Fruit fly (Drosophila melanogaster) whole organism, embryonic: ENCODE data around the gene Hr83.

ENCODE experiments used
- CG12659 ChIP-seq: fragments of 200-800 bp; sonication (Bioruptor generic); optimal IDR thresholded peaks from 3 replicates; lab custom pipeline; 2017; ENCODE audit warnings: mild to moderate bottlenecking, missing biosample characterization, missing genetic modification reagents, missing genetic modification characterization
- CG13424 ChIP-seq: fragments of 200-800 bp; sonication (Bioruptor generic); optimal IDR thresholded peaks from 2 replicates; lab custom pipeline; 2019; ENCODE audit warnings: missing biosample characterization, mild to moderate bottlenecking, missing genetic modification characterization, moderate library complexity
- CG13624 ChIP-seq: fragments of 200-800 bp; sonication (Bioruptor generic); optimal IDR thresholded peaks from 2 replicates; lab custom pipeline; 2016; ENCODE audit warnings: missing biosample characterization, missing genetic modification characterization
- CG16813 ChIP-seq: fragments of 200-800 bp; sonication (Bioruptor generic); IDR thresholded peaks from 3 replicates; pipeline ENCODE4 v1.3.6; 2022; ENCODE audit warnings: missing biosample characterization, missing genetic modification characterization; ENCODE audit not compliant: partially characterized antibody
- CG17186 ChIP-seq: fragments of 200-800 bp; sonication (Bioruptor generic); optimal IDR thresholded peaks from 3 replicates; lab custom pipeline; 2017; ENCODE audit warnings: missing biosample characterization, missing genetic modification reagents, missing genetic modification characterization
- CG17328 ChIP-seq: fragments of 200-800 bp; sonication (Bioruptor generic); IDR thresholded peaks from 2 replicates; pipeline ENCODE4 v1.3.6; 2022; ENCODE audit warnings: missing biosample characterization, missing genetic modification characterization
- CG17361 ChIP-seq: fragments of 200-800 bp; sonication (Bioruptor generic); IDR thresholded peaks from 3 replicates; pipeline ENCODE4 v1.3.6; 2022; ENCODE audit warnings: missing biosample characterization, missing genetic modification characterization
- CG17829 ChIP-seq: fragments of 200-800 bp; optimal IDR thresholded peaks from 2 replicates; lab custom pipeline; 2019; ENCODE audit warnings: missing biosample characterization, mild to moderate bottlenecking, missing genetic modification characterization, moderate library complexity
- CG18262 ChIP-seq: fragments of 200-800 bp; optimal IDR thresholded peaks from 3 replicates; lab custom pipeline; 2019; ENCODE audit warnings: missing biosample characterization, mild to moderate bottlenecking, missing genetic modification characterization, moderate library complexity
- CG2199 ChIP-seq: fragments of 200-800 bp; sonication (Bioruptor generic); IDR thresholded peaks from 3 replicates; pipeline ENCODE4 v1.3.6; 2022; ENCODE audit warnings: missing biosample characterization, missing genetic modification characterization
- CG2889 ChIP-seq: fragments of 200-800 bp; sonication (Bioruptor generic); IDR thresholded peaks from 3 replicates; pipeline ENCODE4 v1.3.6; 2022; ENCODE audit warnings: missing biosample characterization, missing genetic modification characterization
- CG33213 ChIP-seq: fragments of 200-800 bp; sonication (Bioruptor generic); optimal IDR thresholded peaks from 3 replicates; lab custom pipeline; 2016; ENCODE audit warnings: missing biosample characterization, missing genetic modification characterization
- CG34224 ChIP-seq: fragments of 200-800 bp; sonication (Bioruptor generic); IDR thresholded peaks from 3 replicates; pipeline ENCODE4 v1.3.6; 2022; ENCODE audit warnings: missing biosample characterization, missing genetic modification characterization; ENCODE audit not compliant: partially characterized antibody
- CG3847 ChIP-seq: fragments of 200-800 bp; sonication (Bioruptor generic); IDR thresholded peaks from 2 replicates; pipeline ENCODE4 v1.3.6; 2022; ENCODE audit warnings: missing biosample characterization, missing genetic modification characterization
- CG4282 ChIP-seq: fragments of 200-800 bp; sonication (Bioruptor generic); optimal IDR thresholded peaks from 2 replicates; lab custom pipeline; 2016; ENCODE audit warnings: missing biosample characterization, missing genetic modification characterization
- CG43689 ChIP-seq: fragments of 200-800 bp; sonication (Bioruptor generic); IDR thresholded peaks from 2 replicates; pipeline ENCODE4 v1.3.6; 2022; ENCODE audit warnings: missing biosample characterization, missing genetic modification characterization
- CG8089 ChIP-seq: fragments of 200-800 bp; sonication (Bioruptor generic); optimal IDR thresholded peaks from 3 replicates; lab custom pipeline; 2016; ENCODE audit warnings: missing biosample characterization, missing genetic modification characterization
- CG8290 ChIP-seq, 3 experiments: fragments of 200-800 bp; sonication (Bioruptor generic); optimal IDR thresholded peaks; 2 replicates each; lab custom pipeline; 2016 to 2019; ENCODE audit warnings: missing biosample characterization in 3 of 3, missing genetic modification characterization in 3 of 3, mild to moderate bottlenecking in 2 of 3, moderate library complexity in 1 of 3
- CG9817 ChIP-seq: fragments of 200-800 bp; sonication (Bioruptor generic); optimal IDR thresholded peaks from 2 replicates; lab custom pipeline; 2018; ENCODE audit warnings: missing biosample characterization, mild to moderate bottlenecking, missing genetic modification characterization, moderate library complexity
- CTCF ChIP-seq: fragments of 200-800 bp; sonication (Bioruptor generic); optimal IDR thresholded peaks from 2 replicates; lab custom pipeline; 2017; ENCODE audit warnings: missing biosample characterization, mild to moderate bottlenecking, missing genetic modification characterization, moderate library complexity
- CoRest ChIP-seq: fragments of 200-800 bp; sonication (Bioruptor generic); optimal IDR thresholded peaks from 3 replicates; lab custom pipeline; 2018; ENCODE audit warnings: missing biosample characterization, mild to moderate bottlenecking, missing genetic modification characterization, moderate library complexity
- CrebB ChIP-seq: fragments of 200-800 bp; sonication (Bioruptor generic); optimal IDR thresholded peaks from 3 replicates; lab custom pipeline; 2018; ENCODE audit warnings: missing biosample characterization, mild to moderate bottlenecking, missing genetic modification characterization
- Doc2 ChIP-seq: fragments of 200-800 bp; sonication (Bioruptor generic); IDR thresholded peaks from 2 replicates; pipeline ENCODE4 v1.3.6; 2022; ENCODE audit warnings: missing biosample characterization, missing genetic modification characterization
- ERR ChIP-seq: fragments of 200-800 bp; sonication (Bioruptor generic); optimal IDR thresholded peaks from 2 replicates; lab custom pipeline; 2016; ENCODE audit warnings: missing biosample characterization, missing genetic modification characterization
- Ets97D ChIP-seq: fragments of 200-800 bp; sonication (Bioruptor generic); optimal IDR thresholded peaks from 3 replicates; lab custom pipeline; 2016; ENCODE audit warnings: missing biosample characterization, missing genetic modification characterization
- Hmr ChIP-seq: fragments of 200-800 bp; sonication (Bioruptor generic); optimal IDR thresholded peaks from 3 replicates; lab custom pipeline; 2017; ENCODE audit warnings: mild to moderate bottlenecking, missing biosample characterization, missing genetic modification reagents, missing genetic modification characterization
- MBD-R2 ChIP-seq: fragments of 200-800 bp; sonication (Bioruptor generic); IDR thresholded peaks from 2 replicates; pipeline ENCODE4 v1.3.6; 2022; ENCODE audit warnings: missing biosample characterization, missing genetic modification characterization
- PHDP ChIP-seq: fragments of 200-800 bp; sonication (Bioruptor generic); optimal IDR thresholded peaks from 3 replicates; lab custom pipeline; 2018; ENCODE audit warnings: missing biosample characterization, mild to moderate bottlenecking, missing genetic modification characterization, moderate library complexity
- Ssrp ChIP-seq: fragments of 200-800 bp; sonication (Bioruptor generic); optimal IDR thresholded peaks from 2 replicates; lab custom pipeline; 2018; ENCODE audit warnings: missing biosample characterization, mild to moderate bottlenecking, missing genetic modification characterization, moderate library complexity
- Stat92E ChIP-seq, 3 experiments: fragments of >200 bp in 2 of 3; fragments of 200-800 bp in 1 of 3; sonication (Bioruptor generic) in 1 of 3; optimal IDR thresholded peaks; 2 replicates each; lab custom pipeline; 2017 to 2019; ENCODE audit warnings: missing biosample characterization in 3 of 3, missing genetic modification characterization in 3 of 3, mild to moderate bottlenecking in 1 of 3, moderate library complexity in 1 of 3
- ato ChIP-seq: fragments of 200-800 bp; sonication (Bioruptor generic); IDR thresholded peaks from 2 replicates; pipeline ENCODE4 v1.3.6; 2022; ENCODE audit warnings: missing biosample characterization, missing genetic modification characterization; ENCODE audit not compliant: partially characterized antibody
- br ChIP-seq: fragments of >200 bp; optimal IDR thresholded peaks from 2 replicates; lab custom pipeline; 2017
- cwo ChIP-seq: fragments of 200-800 bp; sonication (Bioruptor generic); optimal IDR thresholded peaks from 3 replicates; lab custom pipeline; 2017; ENCODE audit warnings: missing biosample characterization, missing genetic modification characterization, mild to moderate bottlenecking, moderate library complexity, missing genetic modification reagents
- dm ChIP-seq: fragments of 200-800 bp; sonication (Bioruptor generic); optimal IDR thresholded peaks from 3 replicates; lab custom pipeline; 2016; ENCODE audit warnings: missing biosample characterization, missing genetic modification characterization
- esg ChIP-seq: fragments of 200-800 bp; sonication (Bioruptor generic); conservative IDR thresholded peaks from 2 replicates; pipeline ENCODE4 v1.3.6; 2022; ENCODE audit warnings: missing biosample characterization, missing genetic modification characterization
- ewg ChIP-seq: fragments of 200-800 bp; sonication (Bioruptor generic); optimal IDR thresholded peaks from 3 replicates; lab custom pipeline; 2017; ENCODE audit warnings: mild to moderate bottlenecking, missing biosample characterization, missing genetic modification reagents, missing genetic modification characterization
- gt ChIP-seq: fragments of 200-800 bp; sonication (Bioruptor generic); IDR thresholded peaks from 2 replicates; pipeline ENCODE4 v1.3.6; 2022; ENCODE audit warnings: missing biosample characterization, missing genetic modification characterization
- h ChIP-seq: fragments of >200 bp; optimal IDR thresholded peaks from 2 replicates; lab custom pipeline; 2017
- ham ChIP-seq: fragments of 200-800 bp; sonication (Bioruptor generic); IDR thresholded peaks from 2 replicates; pipeline ENCODE4 v1.3.6; 2022; ENCODE audit warnings: missing biosample characterization, missing genetic modification characterization
- hb ChIP-seq: fragments of 200-800 bp; sonication (Bioruptor generic); IDR thresholded peaks from 3 replicates; pipeline ENCODE4 v1.3.6; 2022; ENCODE audit warnings: missing biosample characterization, missing genetic modification characterization; ENCODE audit not compliant: partially characterized antibody
- lbe ChIP-seq: fragments of 200-800 bp; sonication (Bioruptor generic); optimal IDR thresholded peaks from 2 replicates; lab custom pipeline; 2016; ENCODE audit warnings: missing biosample characterization, mild to moderate bottlenecking, missing genetic modification characterization
- lola ChIP-seq, 3 experiments: fragments of >200 bp in 2 of 3; fragments of 200-800 bp in 1 of 3; sonication (Bioruptor generic) in 1 of 3; optimal IDR thresholded peaks; 2 replicates each; lab custom pipeline; 2017 to 2019; ENCODE audit warnings: missing biosample characterization in 3 of 3, missing genetic modification characterization in 3 of 3, mild to moderate bottlenecking in 1 of 3, moderate library complexity in 1 of 3
- nerfin-2 ChIP-seq: fragments of 200-800 bp; sonication (Bioruptor generic); IDR thresholded peaks from 2 replicates; pipeline ENCODE4 v1.3.6; 2022; ENCODE audit warnings: missing biosample characterization, missing genetic modification characterization; ENCODE audit not compliant: partially characterized antibody
- pan ChIP-seq, 4 experiments: fragments of >200 bp in 3 of 4; fragments of 200-800 bp in 1 of 4; sonication (Bioruptor generic) in 1 of 4; optimal IDR thresholded peaks in 3 of 4; IDR thresholded peaks in 1 of 4; 2 replicates each; pipeline versions ENCODE4 v1.3.6 to Lab custom; 2017 to 2022; ENCODE audit warnings: missing biosample characterization in 2 of 4, missing genetic modification characterization in 2 of 4, mixed read lengths in 1 of 4
- phol ChIP-seq: fragments of 200-800 bp; sonication (Bioruptor generic); optimal IDR thresholded peaks from 3 replicates; lab custom pipeline; 2018; ENCODE audit warnings: missing biosample characterization, mild to moderate bottlenecking, missing genetic modification characterization, moderate library complexity
- slbo ChIP-seq: fragments of 200-800 bp; sonication (Bioruptor generic); IDR thresholded peaks from 2 replicates; pipeline ENCODE4 v1.3.6; 2022; ENCODE audit warnings: missing biosample characterization, missing genetic modification characterization
- sug ChIP-seq: fragments of 200-800 bp; optimal IDR thresholded peaks from 2 replicates; lab custom pipeline; 2019; ENCODE audit warnings: missing biosample characterization, mild to moderate bottlenecking, missing genetic modification characterization, moderate library complexity
- tll ChIP-seq, 2 experiments: fragments of 200-800 bp in 1 of 2; fragments of >200 bp in 1 of 2; sonication (Bioruptor generic) in 1 of 2; optimal IDR thresholded peaks; 2 replicates each; lab custom pipeline; 2017 to 2019; ENCODE audit warnings: missing biosample characterization in 2 of 2, missing genetic modification characterization in 2 of 2, mild to moderate bottlenecking in 1 of 2, moderate library complexity in 1 of 2
- yki ChIP-seq: fragments of >200 bp; optimal IDR thresholded peaks from 3 replicates; lab custom pipeline; 2018
- zfh1 ChIP-seq: fragments of 200-800 bp; sonication (Bioruptor generic); IDR thresholded peaks from 3 replicates; pipeline ENCODE4 v1.3.6; 2022; ENCODE audit warnings: missing biosample characterization, missing genetic modification characterization

Hr83 gene

dm6 chr3R:6345814-6346213, 3.2 kb upstream of the Hr83 start, which contains the start of the genes SmD2 and CG18048 (continued):
- TF ChIP-seq nerfin-2 (GFP tag; lab: Robert Waterston, UW) (peak; percentile 54; the same call in 1 of the 2 replicates), CG2199 (GFP tag; lab: Robert Waterston, UW) (no peak), Hmr (no peak), slbo (GFP tag; lab: Robert Waterston, UW) (0 out of 2 replicates have a peak, but pooled peaks have one; percentile 6), CG12659 (GFP tag; lab: Kevin White, UChicago) (peak; percentile 47), ato (GFP tag; lab: Robert Waterston, UW) (no peak), Ssrp (tag; lab: Kevin White, UChicago) (peak; percentile 16), CG9817 (tag; lab: Kevin White, UChicago) (peak; percentile 15), CG4282 (no peak), CG17361 (GFP tag; lab: Robert Waterston, UW) (peak; percentile 57; the same call in 1 of the 3 replicates), CG17328 (GFP tag; lab: Robert Waterston, UW) (no peak), CG3847 (GFP tag; lab: Robert Waterston, UW) (peak; percentile 54; the same call in 1 of the 2 replicates), CG18262 (peak; percentile 9), CG43689 (no peak), Ets97D (GFP tag; lab: Kevin White, UChicago) (peak; percentile 67), ERR (GFP tag; lab: Kevin White, UChicago) (no peak), phol (tag; lab: Kevin White, UChicago) (peak; percentile 73), Doc2 (GFP tag; lab: Robert Waterston, UW) (no peak), lbe (GFP tag; lab: Kevin White, UChicago) (no peak), lola (GFP tag; optimal IDR thresholded peaks at IDR 0.05; lab: Kevin White, UChicago) (peak in 1 of 3 experiments; percentile 10), CG17829 (tag; lab: Kevin White, UChicago) (peak; percentile 45), pan (optimal IDR thresholded peaks at IDR 0.05; lab: Kevin White, UChicago) (no peak), pan (GFP tag; optimal IDR thresholded peaks at IDR 0.05 in 1 of 2, IDR thresholded peaks at IDR 0.05 in 1 of 2) (no peak), CoRest (tag; lab: Kevin White, UChicago) (peak; percentile 59), PHDP (tag; lab: Kevin White, UChicago) (no peak), CG16813 (GFP tag; lab: Robert Waterston, UW) (peak; percentile 84), ewg (GFP tag; lab: Kevin White, UChicago) (no peak), CG13424 (tag; lab: Kevin White, UChicago) (peak; percentile 32), gt (GFP tag; lab: Robert Waterston, UW) (no peak), sug (peak; percentile 40), CrebB (no peak), CG8290 (GFP tag; optimal IDR thresholded peaks at IDR 0.05; lab: Kevin White, UChicago) (peak; percentile 10), CG8290 (tag; optimal IDR thresholded peaks at IDR 0.05; lab: Kevin White, UChicago) (no peak), yki (lab: Kevin White, UChicago) (no peak), CG8089 (GFP tag; lab: Kevin White, UChicago) (no peak), hb (GFP tag; lab: Robert Waterston, UW) (peak; percentile 57; the same call in 1 of the 3 replicates), CG2889 (GFP tag; lab: Robert Waterston, UW) (no peak), CG13624 (no peak), MBD-R2 (peak; percentile 92), Stat92E (GFP tag; optimal IDR thresholded peaks at IDR 0.05; lab: Kevin White, UChicago) (no peak), CG34224 (peak; percentile 66; the same call in 2 of the 3 replicates), tll (GFP tag; optimal IDR thresholded peaks at IDR 0.05; lab: Kevin White, UChicago) (peak in 1 of 2 experiments; percentile 27), h (lab: Kevin White, UChicago) (no peak), zfh1 (GFP tag; lab: Robert Waterston, UW) (no peak), esg (GFP tag; lab: Robert Waterston, UW) (no peak), br (lab: Kevin White, UChicago) (no peak), ham (GFP tag; lab: Robert Waterston, UW) (no peak), CG33213 (peak; percentile 4), dm (GFP tag; lab: Kevin White, UChicago) (peak; percentile 68), cwo (no peak), CTCF (GFP tag; lab: Kevin White, UChicago) (peak; percentile 22), CG17186 (GFP tag; lab: Kevin White, UChicago) (peak; percentile 67)
